Fruit fly (Drosophila melanogaster) whole organism, prepupa: ENCODE data around the gene CG4080.

Experiments
- Blimp-1 ChIP-seq: fragments of 200-800 bp; sonication (Bioruptor generic); optimal IDR thresholded peaks from 3 replicates; lab custom pipeline; 2017; ENCODE audit warnings: missing biosample characterization, missing genetic modification characterization, mild to moderate bottlenecking, moderate library complexity, missing genetic modification reagents
- CG15336 ChIP-seq: fragments of 200-800 bp; sonication (Bioruptor generic); IDR thresholded peaks from 2 replicates; pipeline ENCODE4 v1.3.6; 2022; ENCODE audit warnings: missing biosample characterization, missing genetic modification characterization
- CG1621 ChIP-seq: fragments of 200-800 bp; sonication (Bioruptor generic); optimal IDR thresholded peaks from 3 replicates; lab custom pipeline; 2018; ENCODE audit warnings: missing biosample characterization, mild to moderate bottlenecking, missing genetic modification characterization
- CG3032 ChIP-seq: fragments of 200-800 bp; optimal IDR thresholded peaks from 2 replicates; lab custom pipeline; 2019; ENCODE audit warnings: missing biosample characterization, mild to moderate bottlenecking, missing genetic modification characterization, moderate library complexity
- CG31627 ChIP-seq: fragments of 200-800 bp; sonication (Bioruptor generic); optimal IDR thresholded peaks from 3 replicates; lab custom pipeline; 2016; ENCODE audit warnings: missing biosample characterization, missing genetic modification characterization
- CG32006 ChIP-seq: fragments of 200-800 bp; sonication (Bioruptor generic); optimal IDR thresholded peaks from 3 replicates; lab custom pipeline; 2017; ENCODE audit warnings: missing biosample characterization, mild to moderate bottlenecking, missing genetic modification characterization
- CG34406 ChIP-seq: fragments of 200-800 bp; sonication (Bioruptor generic); optimal IDR thresholded peaks from 3 replicates; lab custom pipeline; 2016; ENCODE audit warnings: missing biosample characterization, missing genetic modification characterization
- CG6163 ChIP-seq: fragments of 200-800 bp; sonication (Bioruptor generic); IDR thresholded peaks from 3 replicates; pipeline ENCODE4 v1.3.6; 2022; ENCODE audit warnings: missing biosample characterization, missing genetic modification characterization
- CG6792 ChIP-seq: fragments of 200-800 bp; sonication (Bioruptor generic); optimal IDR thresholded peaks from 3 replicates; lab custom pipeline; 2016; ENCODE audit warnings: missing biosample characterization, missing genetic modification characterization
- CG8119 ChIP-seq: fragments of 200-800 bp; sonication (Bioruptor generic); IDR thresholded peaks from 3 replicates; pipeline ENCODE4 v1.3.6; 2022; ENCODE audit warnings: missing biosample characterization, missing genetic modification characterization
- CG8319 ChIP-seq: fragments of 200-800 bp; sonication (Bioruptor generic); optimal IDR thresholded peaks from 3 replicates; lab custom pipeline; 2016; ENCODE audit warnings: missing biosample characterization, missing genetic modification characterization
- CG8632 ChIP-seq: fragments of 200-800 bp; sonication (Bioruptor generic); optimal IDR thresholded peaks from 3 replicates; lab custom pipeline; 2016; ENCODE audit warnings: missing biosample characterization, missing genetic modification characterization
- Eip75B ChIP-seq: fragments of 200-800 bp; sonication (Bioruptor generic); optimal IDR thresholded peaks from 3 replicates; lab custom pipeline; 2016; ENCODE audit warnings: missing biosample characterization, missing genetic modification characterization
- Eip78C ChIP-seq: fragments of 200-800 bp; sonication (Bioruptor generic); peaks from one replicate; lab custom pipeline; 2016; ENCODE audit warnings: missing biosample characterization, missing genetic modification characterization
- Eip93F ChIP-seq: fragments of 200-800 bp; sonication (Bioruptor generic); optimal IDR thresholded peaks from 2 replicates; lab custom pipeline; 2016; ENCODE audit warnings: missing biosample characterization, mild to moderate bottlenecking, missing genetic modification characterization
- Ets96B ChIP-seq: fragments of 200-800 bp; optimal IDR thresholded peaks from 2 replicates; lab custom pipeline; 2019; ENCODE audit warnings: missing biosample characterization, mild to moderate bottlenecking, missing genetic modification characterization, moderate library complexity
- Hr39 ChIP-seq: fragments of 200-800 bp; sonication (Bioruptor generic); optimal IDR thresholded peaks from 2 replicates; lab custom pipeline; 2016; ENCODE audit warnings: missing biosample characterization, missing genetic modification characterization
- Hr4 ChIP-seq: fragments of 200-800 bp; sonication (Bioruptor generic); optimal IDR thresholded peaks from 3 replicates; lab custom pipeline; 2016; ENCODE audit warnings: missing biosample characterization, missing genetic modification characterization
- Met ChIP-seq: fragments of 200-800 bp; sonication (Bioruptor generic); optimal IDR thresholded peaks from 3 replicates; lab custom pipeline; 2016; ENCODE audit warnings: missing biosample characterization, missing genetic modification characterization
- OdsH ChIP-seq: fragments of 200-800 bp; sonication (Bioruptor generic); optimal IDR thresholded peaks from 3 replicates; lab custom pipeline; 2016; ENCODE audit warnings: missing biosample characterization, missing genetic modification characterization
- Smox ChIP-seq: fragments of 200-800 bp; sonication (Bioruptor generic); optimal IDR thresholded peaks from 3 replicates; lab custom pipeline; 2016; ENCODE audit warnings: missing biosample characterization, missing genetic modification characterization
- Sox102F ChIP-seq: fragments of 200-800 bp; sonication (Bioruptor generic); optimal IDR thresholded peaks from 2 replicates; lab custom pipeline; 2016; ENCODE audit warnings: missing biosample characterization, mild to moderate bottlenecking, missing genetic modification characterization
- Sox14 ChIP-seq: fragments of 200-800 bp; sonication (Bioruptor generic); optimal IDR thresholded peaks from 3 replicates; lab custom pipeline; 2016; ENCODE audit warnings: missing biosample characterization, missing genetic modification characterization
- Sox15 ChIP-seq: fragments of 200-800 bp; sonication (Bioruptor generic); optimal IDR thresholded peaks from 3 replicates; lab custom pipeline; 2016; ENCODE audit warnings: missing biosample characterization, missing genetic modification characterization
- achi ChIP-seq: fragments of 200-800 bp; sonication (Bioruptor generic); optimal IDR thresholded peaks from 3 replicates; lab custom pipeline; 2016; ENCODE audit warnings: missing biosample characterization, missing genetic modification characterization
- acj6 ChIP-seq: fragments of 200-800 bp; sonication (Bioruptor generic); optimal IDR thresholded peaks from 3 replicates; lab custom pipeline; 2016; ENCODE audit warnings: missing biosample characterization, missing genetic modification characterization
- cyc ChIP-seq: fragments of 200-800 bp; sonication (Bioruptor generic); optimal IDR thresholded peaks from 3 replicates; lab custom pipeline; 2016; ENCODE audit warnings: missing biosample characterization, missing genetic modification characterization
- esn ChIP-seq: fragments of 200-800 bp; sonication (Bioruptor generic); optimal IDR thresholded peaks from 2 replicates; lab custom pipeline; 2016; ENCODE audit warnings: missing biosample characterization, mild to moderate bottlenecking, missing genetic modification characterization, moderate library complexity
- fkh ChIP-seq: fragments of 200-800 bp; sonication (Bioruptor generic); optimal IDR thresholded peaks from 3 replicates; lab custom pipeline; 2017; ENCODE audit warnings: missing biosample characterization, mild to moderate bottlenecking, missing genetic modification characterization, moderate library complexity
- lz ChIP-seq: fragments of 200-800 bp; sonication (Bioruptor generic); optimal IDR thresholded peaks from 3 replicates; lab custom pipeline; 2016; ENCODE audit warnings: missing biosample characterization, missing genetic modification characterization
- net ChIP-seq: fragments of 200-800 bp; sonication (Bioruptor generic); optimal IDR thresholded peaks from 3 replicates; lab custom pipeline; 2016; ENCODE audit warnings: missing biosample characterization, missing genetic modification characterization
- pdm3 ChIP-seq: fragments of 200-800 bp; sonication (Bioruptor generic); optimal IDR thresholded peaks from 3 replicates; lab custom pipeline; 2016; ENCODE audit warnings: missing biosample characterization, missing genetic modification characterization
- salr ChIP-seq, 2 experiments: fragments of 200-800 bp; sonication (Bioruptor generic); optimal IDR thresholded peaks; 3 replicates each; lab custom pipeline; 2016 to 2018; ENCODE audit warnings: missing biosample characterization in 2 of 2, missing genetic modification characterization in 2 of 2, mild to moderate bottlenecking in 1 of 2
- spab ChIP-seq: fragments of 200-800 bp; sonication (Bioruptor generic); optimal IDR thresholded peaks from 2 replicates; lab custom pipeline; 2017; ENCODE audit warnings: missing biosample characterization, mild to moderate bottlenecking, missing genetic modification characterization, missing genetic modification reagents
- ss ChIP-seq, 2 experiments: fragments of 200-800 bp; sonication (Bioruptor generic); optimal IDR thresholded peaks; 2 replicates in 1 of 2; 3 replicates in 1 of 2; lab custom pipeline; 2017 to 2018; ENCODE audit warnings: mild to moderate bottlenecking in 2 of 2, missing biosample characterization in 2 of 2, missing genetic modification characterization in 2 of 2, moderate library complexity in 1 of 2
- svp ChIP-seq: fragments of 200-800 bp; sonication (Bioruptor generic); peaks from one replicate; lab custom pipeline; 2016; ENCODE audit warnings: missing biosample characterization, missing genetic modification characterization
- topi ChIP-seq: fragments of 200-800 bp; sonication (Bioruptor generic); optimal IDR thresholded peaks from 3 replicates; lab custom pipeline; 2016; ENCODE audit warnings: missing biosample characterization, missing genetic modification characterization
- vri ChIP-seq: fragments of 200-800 bp; sonication (Bioruptor generic); optimal IDR thresholded peaks from 3 replicates; lab custom pipeline; 2016; ENCODE audit warnings: missing biosample characterization, mild to moderate bottlenecking, missing genetic modification characterization

Gene CG4080

dm6 chr3L:9435831-9436230, 36.8 kb upstream of the CG4080 start:
- TF ChIP-seq esn (GFP tag; lab: Kevin White, UChicago), result no peak
- no peak for TF ChIP-seq Sox102F (GFP tag; lab: Kevin White, UChicago)
- no peak for TF ChIP-seq cyc (GFP tag; lab: Kevin White, UChicago)
- TF ChIP-seq Sox14 (GFP tag; lab: Kevin White, UChicago), result no peak
- TF ChIP-seq Eip93F (GFP tag; lab: Kevin White, UChicago), result no peak
- no peak for TF ChIP-seq Smox
- TF ChIP-seq CG8119, result no peak

dm6 chr3L:9435315-9435714, 36.3 kb upstream of the CG4080 start, which contains the start of gene CG42526:
CG42526 (minus strand) TSS chr3L:9435399.
- TF ChIP-seq OdsH (GFP tag; lab: Kevin White, UChicago) (peak; percentile 67), CG6163 (GFP tag; lab: Robert Waterston, UW) (no peak), fkh (GFP tag; lab: Kevin White, UChicago) (no peak), topi (peak; percentile 33), Blimp-1 (GFP tag; lab: Kevin White, UChicago) (no peak), ss (GFP tag; optimal IDR thresholded peaks at IDR 0.05; lab: Kevin White, UChicago) (no peak), CG32006 (GFP tag; lab: Kevin White, UChicago) (peak; percentile 56), CG6792 (GFP tag; lab: Kevin White, UChicago) (peak; percentile 12), spab (GFP tag; lab: Kevin White, UChicago) (no peak), CG8319 (GFP tag; lab: Kevin White, UChicago) (no peak), Met (GFP tag; lab: Kevin White, UChicago) (peak; percentile 63), vri (GFP tag; lab: Kevin White, UChicago) (peak; percentile 41), CG3032 (tag; lab: Kevin White, UChicago) (peak; percentile 24), CG34406 (no peak), acj6 (peak; percentile 51), CG31627 (GFP tag; lab: Kevin White, UChicago) (peak; percentile 67), CG15336 (GFP tag; lab: Robert Waterston, UW) (peak; percentile 57), svp (GFP tag; lab: Kevin White, UChicago) (peak; percentile 77), esn (GFP tag; lab: Kevin White, UChicago) (peak; percentile 78), Hr4 (GFP tag; lab: Kevin White, UChicago) (peak; percentile 79), Ets96B (no peak), Sox14 (GFP tag; lab: Kevin White, UChicago) (peak; percentile 58), Eip75B (GFP tag; lab: Kevin White, UChicago) (peak; percentile 59), lz (GFP tag; lab: Kevin White, UChicago) (peak; percentile 57), achi (GFP tag; lab: Kevin White, UChicago) (peak; percentile 65), CG1621 (no peak), pdm3 (GFP tag; lab: Kevin White, UChicago) (peak; percentile 75), Eip78C (GFP tag; lab: Kevin White, UChicago) (peak; percentile 61), Sox15 (GFP tag; lab: Kevin White, UChicago) (peak; percentile 28), net (GFP tag; lab: Kevin White, UChicago) (peak; percentile 32), Sox102F (GFP tag; lab: Kevin White, UChicago) (peak; percentile 60), salr (GFP tag; optimal IDR thresholded peaks at IDR 0.05; lab: Kevin White, UChicago) (peak in 1 of 2 experiments; percentile 43), Hr39 (GFP tag; lab: Kevin White, UChicago) (peak; percentile 71), CG8119 (peak; percentile 35; the same call in 1 of the 3 replicates), CG8632 (GFP tag; lab: Kevin White, UChicago) (peak; percentile 14)
- TF ChIP-seq, all 60 proteins: peak for 26
